Fruit fly (Drosophila melanogaster) whole organism, adult: ENCODE results near the gene CG14883.
A peak's percentile ranks its signal among the peaks of the same experiment; 100 is the strongest.

Experiments
- CG11617 ChIP-seq: fragments of 200-800 bp; sonication (Bioruptor generic); optimal IDR thresholded peaks from 2 replicates; lab custom pipeline; 2017; ENCODE audit warnings: mild to moderate bottlenecking, missing biosample characterization, missing genetic modification reagents, missing genetic modification characterization
- CG12768 ChIP-seq: fragments of 200-800 bp; sonication (Bioruptor generic); optimal IDR thresholded peaks from 2 replicates; lab custom pipeline; 2017; ENCODE audit warnings: missing biosample characterization, missing genetic modification characterization, mild to moderate bottlenecking, moderate library complexity, missing genetic modification reagents
- CG14711 ChIP-seq: fragments of 200-800 bp; sonication (Bioruptor generic); optimal IDR thresholded peaks from 2 replicates; lab custom pipeline; 2018; ENCODE audit warnings: missing biosample characterization, mild to moderate bottlenecking, missing genetic modification characterization, moderate library complexity
- CG1620 ChIP-seq: fragments of 200-800 bp; sonication (Bioruptor generic); optimal IDR thresholded peaks from 2 replicates; lab custom pipeline; 2016; ENCODE audit warnings: missing biosample characterization, missing genetic modification characterization
- CG33017 ChIP-seq: fragments of 200-800 bp; sonication (Bioruptor generic); optimal IDR thresholded peaks from 2 replicates; lab custom pipeline; 2018; ENCODE audit warnings: missing biosample characterization, mild to moderate bottlenecking, missing genetic modification characterization, moderate library complexity
- CG5204 ChIP-seq: fragments of 200-800 bp; sonication (Bioruptor generic); optimal IDR thresholded peaks from 2 replicates; lab custom pipeline; 2016; ENCODE audit warnings: missing biosample characterization, missing genetic modification characterization
- CG7045 ChIP-seq: fragments of 200-800 bp; sonication (Bioruptor generic); optimal IDR thresholded peaks from 2 replicates; lab custom pipeline; 2017; ENCODE audit warnings: missing biosample characterization, mild to moderate bottlenecking, missing genetic modification characterization
- CG7101 ChIP-seq: fragments of 200-800 bp; sonication (Bioruptor generic); optimal IDR thresholded peaks from 2 replicates; lab custom pipeline; 2018; ENCODE audit warnings: missing biosample characterization, mild to moderate bottlenecking, missing genetic modification characterization, moderate library complexity
- Clk ChIP-seq: fragments of 200-800 bp; sonication (Bioruptor generic); optimal IDR thresholded peaks from 2 replicates; lab custom pipeline; 2017; ENCODE audit warnings: missing biosample characterization, missing genetic modification characterization
- Crg-1 ChIP-seq: fragments of 200-800 bp; sonication (Bioruptor generic); optimal IDR thresholded peaks from 2 replicates; lab custom pipeline; 2016; ENCODE audit warnings: missing biosample characterization, missing genetic modification characterization
- Hr96 ChIP-seq: fragments of 200-800 bp; sonication (Bioruptor generic); optimal IDR thresholded peaks from 2 replicates; lab custom pipeline; 2016; ENCODE audit warnings: missing biosample characterization, missing genetic modification characterization
- Mnt ChIP-seq: fragments of 200-800 bp; sonication (Bioruptor generic); optimal IDR thresholded peaks from 2 replicates; lab custom pipeline; 2016; ENCODE audit warnings: missing biosample characterization, mild to moderate bottlenecking, missing genetic modification characterization
- bab1 ChIP-seq: fragments of 200-800 bp; sonication (Bioruptor generic); optimal IDR thresholded peaks from 3 replicates; lab custom pipeline; 2019; ENCODE audit warnings: missing biosample characterization, mild to moderate bottlenecking, missing genetic modification characterization, moderate library complexity
- cic ChIP-seq: fragments of 200-800 bp; sonication (Bioruptor generic); optimal IDR thresholded peaks from 2 replicates; lab custom pipeline; 2017; ENCODE audit warnings: missing biosample characterization, mild to moderate bottlenecking, missing genetic modification characterization, moderate library complexity
- cnc ChIP-seq, 2 experiments: fragments of >200 bp; optimal IDR thresholded peaks; 2 replicates each; lab custom pipeline; 2017
- kay ChIP-seq: fragments of 200-800 bp; sonication (Bioruptor generic); peaks from one replicate; lab custom pipeline; 2016; ENCODE audit warnings: missing biosample characterization, missing genetic modification characterization, borderline replicate concordance
- ovo ChIP-seq: fragments of 200-800 bp; sonication (Bioruptor generic); optimal IDR thresholded peaks from 2 replicates; lab custom pipeline; 2016; ENCODE audit warnings: missing biosample characterization, missing genetic modification characterization
- pad ChIP-seq: fragments of 200-800 bp; sonication (Bioruptor generic); optimal IDR thresholded peaks from 3 replicates; lab custom pipeline; 2017; ENCODE audit warnings: missing biosample characterization, missing genetic modification characterization, mild to moderate bottlenecking, moderate library complexity, missing genetic modification reagents
- tj ChIP-seq: fragments of 200-800 bp; sonication (Bioruptor generic); optimal IDR thresholded peaks from 3 replicates; lab custom pipeline; 2017; ENCODE audit warnings: missing biosample characterization, mild to moderate bottlenecking, missing genetic modification characterization, moderate library complexity
- toe ChIP-seq: fragments of 200-800 bp; sonication (Bioruptor generic); optimal IDR thresholded peaks from 2 replicates; lab custom pipeline; 2016; ENCODE audit warnings: missing biosample characterization, missing genetic modification characterization

CG14883 gene

dm6 chr3R:16431707-16432106 is 24.1 kb upstream of the CG14883 start:
- TF ChIP-seq kay (GFP tag; lab: Kevin White, UChicago) (no peak), Clk (GFP tag; lab: Kevin White, UChicago) (no peak), CG7101 (peak; percentile 8), CG7045 (GFP tag; lab: Kevin White, UChicago) (no peak), toe (GFP tag; lab: Kevin White, UChicago) (peak; percentile 35), Hr96 (GFP tag; lab: Kevin White, UChicago) (no peak), CG5204 (no peak), cic (GFP tag; lab: Kevin White, UChicago) (peak; percentile 9), CG11617 (GFP tag; lab: Kevin White, UChicago) (no peak), bab1 (GFP tag; lab: Kevin White, UChicago) (peak; percentile 69), Crg-1 (GFP tag; lab: Kevin White, UChicago) (peak; percentile 22), CG12768 (GFP tag; lab: Kevin White, UChicago) (no peak), pad (GFP tag; lab: Kevin White, UChicago) (peak; percentile 3), Mnt (GFP tag; lab: Kevin White, UChicago) (peak; percentile 13), cnc (optimal IDR thresholded peaks at IDR 0.05; lab: Kevin White, UChicago) (no peak), ovo (GFP tag; lab: Kevin White, UChicago) (no peak), CG1620 (GFP tag; lab: Kevin White, UChicago) (peak; percentile 43), CG33017 (tag; lab: Kevin White, UChicago) (no peak), tj (GFP tag; lab: Kevin White, UChicago) (no peak), CG14711 (tag; lab: Kevin White, UChicago) (no peak)

- TF ChIP-seq ovo (GFP tag; lab: Kevin White, UChicago): no peak
- TF ChIP-seq tj (GFP tag; lab: Kevin White, UChicago): peak; percentile 29
- peak; percentile 45 for TF ChIP-seq CG7045 (GFP tag; lab: Kevin White, UChicago)
- peak; percentile 97 for TF ChIP-seq kay (GFP tag; lab: Kevin White, UChicago)
- TF ChIP-seq Hr96 (GFP tag; lab: Kevin White, UChicago): no peak
- peak; percentile 55 for TF ChIP-seq toe (GFP tag; lab: Kevin White, UChicago)
- TF ChIP-seq CG1620 (GFP tag; lab: Kevin White, UChicago): peak; percentile 43
- peak; percentile 81 for TF ChIP-seq CG33017 (tag; lab: Kevin White, UChicago)
- no peak for TF ChIP-seq cnc (optimal IDR thresholded peaks at IDR 0.05; lab: Kevin White, UChicago)
- no peak for TF ChIP-seq cic (GFP tag; lab: Kevin White, UChicago)
- no peak for TF ChIP-seq CG5204
- TF ChIP-seq Mnt (GFP tag; lab: Kevin White, UChicago): peak; percentile 56
- TF ChIP-seq CG14711 (tag; lab: Kevin White, UChicago): peak; percentile 76
- peak; percentile 5 for TF ChIP-seq Crg-1 (GFP tag; lab: Kevin White, UChicago)
- TF ChIP-seq bab1 (GFP tag; lab: Kevin White, UChicago): peak; percentile 75
- peak; percentile 62 for TF ChIP-seq CG12768 (GFP tag; lab: Kevin White, UChicago)
- TF ChIP-seq CG11617 (GFP tag; lab: Kevin White, UChicago): peak; percentile 64
- TF ChIP-seq pad (GFP tag; lab: Kevin White, UChicago): peak; percentile 56
- TF ChIP-seq CG7101: peak; percentile 85
- TF ChIP-seq Clk (GFP tag; lab: Kevin White, UChicago): no peak
These were observed 23.2 kb upstream of the CG14883 start, which contains the start of gene Fntb for dm6 chr3R:16432665-16433065. Gene Fntb (plus strand): TSS chr3R:16432998.

DNA sequence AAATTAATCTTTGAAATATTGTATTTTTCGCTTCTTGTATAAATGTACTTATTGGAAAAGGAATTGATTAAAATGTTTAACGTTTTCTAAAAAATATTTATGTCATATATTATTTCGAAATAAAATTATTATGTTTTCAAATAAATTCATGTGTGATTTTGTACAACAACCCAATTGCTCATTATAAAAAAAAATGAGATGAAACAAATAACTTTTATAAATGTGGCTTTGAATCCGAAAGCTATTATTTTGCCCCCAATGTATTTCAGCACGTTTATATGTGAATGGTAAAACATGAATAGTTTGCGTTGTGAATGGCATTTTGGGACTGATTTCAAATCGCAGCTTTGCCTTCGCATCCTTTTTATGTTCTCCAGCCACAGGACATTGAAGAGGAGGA is 21.3 kb upstream of the CG14883 start, which contains the start of gene CG14881:
Gene CG14881 (plus strand): TSS at position 301 of the 400 bp plus-strand sequence.
- TF ChIP-seq tj (GFP tag; lab: Kevin White, UChicago) (no peak), CG1620 (GFP tag; lab: Kevin White, UChicago) (no peak), CG14711 (tag; lab: Kevin White, UChicago) (no peak), Mnt (GFP tag; lab: Kevin White, UChicago) (no peak), CG5204 (no peak), toe (GFP tag; lab: Kevin White, UChicago) (no peak), cic (GFP tag; lab: Kevin White, UChicago) (no peak), Clk (GFP tag; lab: Kevin White, UChicago) (no peak), CG11617 (GFP tag; lab: Kevin White, UChicago) (no peak), ovo (GFP tag; lab: Kevin White, UChicago) (no peak), CG12768 (GFP tag; lab: Kevin White, UChicago) (no peak), pad (GFP tag; lab: Kevin White, UChicago) (no peak), Crg-1 (GFP tag; lab: Kevin White, UChicago) (no peak), CG7101 (no peak), kay (GFP tag; lab: Kevin White, UChicago) (no peak), CG7045 (GFP tag; lab: Kevin White, UChicago) (no peak), bab1 (GFP tag; lab: Kevin White, UChicago) (no peak)

DNA sequence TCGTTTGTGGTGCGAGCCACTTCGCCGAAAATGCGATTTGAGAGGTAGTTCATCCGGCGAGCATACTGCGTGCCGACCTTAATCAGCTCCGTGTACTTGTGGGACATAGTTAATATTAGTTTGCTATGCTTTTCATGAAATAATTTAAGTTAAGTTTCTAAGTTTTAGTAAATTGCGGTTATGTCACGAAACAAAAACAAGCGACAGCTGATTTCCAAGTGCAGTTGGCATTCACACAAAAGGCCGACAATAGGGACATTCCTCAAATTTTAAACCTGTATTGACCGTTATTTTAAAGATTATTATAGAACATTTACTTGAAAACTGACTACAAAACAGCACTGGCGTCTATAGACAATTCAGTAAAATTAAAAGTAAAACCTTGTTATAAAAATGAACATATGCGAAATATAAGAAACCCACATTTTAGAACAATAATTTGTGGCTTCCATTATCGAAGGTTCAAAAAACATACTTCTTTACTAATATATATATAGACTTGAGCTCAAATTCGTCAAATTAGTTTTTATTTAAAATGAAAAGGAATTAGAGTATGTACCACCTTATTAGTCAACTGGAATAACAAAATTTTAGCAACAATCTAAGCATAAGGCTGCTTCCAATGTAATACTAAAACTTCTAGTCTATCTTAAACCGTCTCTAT is 19.3 kb upstream of the CG14883 start, which contains the start of gene mRpS33:
Gene mRpS33 (minus strand): TSS at position 224 of the 664 bp plus-strand sequence.
- TF ChIP-seq cic (GFP tag; lab: Kevin White, UChicago): no peak
- no peak for TF ChIP-seq Crg-1 (GFP tag; lab: Kevin White, UChicago)
- no peak for TF ChIP-seq CG12768 (GFP tag; lab: Kevin White, UChicago)
- no peak for TF ChIP-seq CG5204
- TF ChIP-seq CG11617 (GFP tag; lab: Kevin White, UChicago): no peak
- TF ChIP-seq CG14711 (tag; lab: Kevin White, UChicago): no peak
- no peak for TF ChIP-seq pad (GFP tag; lab: Kevin White, UChicago)
- no peak for TF ChIP-seq bab1 (GFP tag; lab: Kevin White, UChicago)
- TF ChIP-seq CG7101: no peak
- no peak for TF ChIP-seq kay (GFP tag; lab: Kevin White, UChicago)
- TF ChIP-seq CG7045 (GFP tag; lab: Kevin White, UChicago): no peak
- TF ChIP-seq tj (GFP tag; lab: Kevin White, UChicago): no peak
- no peak for TF ChIP-seq toe (GFP tag; lab: Kevin White, UChicago)
- no peak for TF ChIP-seq ovo (GFP tag; lab: Kevin White, UChicago)
- TF ChIP-seq Mnt (GFP tag; lab: Kevin White, UChicago): no peak
- no peak for TF ChIP-seq CG33017 (tag; lab: Kevin White, UChicago)
- TF ChIP-seq Clk (GFP tag; lab: Kevin White, UChicago): no peak
- no peak for TF ChIP-seq CG1620 (GFP tag; lab: Kevin White, UChicago)
